Fruit fly (Drosophila melanogaster): ENCODE results near the gene CG2218.
A peak's percentile ranks its signal among the peaks of the same experiment; 100 is the strongest.

Gene CG2218

DNA sequence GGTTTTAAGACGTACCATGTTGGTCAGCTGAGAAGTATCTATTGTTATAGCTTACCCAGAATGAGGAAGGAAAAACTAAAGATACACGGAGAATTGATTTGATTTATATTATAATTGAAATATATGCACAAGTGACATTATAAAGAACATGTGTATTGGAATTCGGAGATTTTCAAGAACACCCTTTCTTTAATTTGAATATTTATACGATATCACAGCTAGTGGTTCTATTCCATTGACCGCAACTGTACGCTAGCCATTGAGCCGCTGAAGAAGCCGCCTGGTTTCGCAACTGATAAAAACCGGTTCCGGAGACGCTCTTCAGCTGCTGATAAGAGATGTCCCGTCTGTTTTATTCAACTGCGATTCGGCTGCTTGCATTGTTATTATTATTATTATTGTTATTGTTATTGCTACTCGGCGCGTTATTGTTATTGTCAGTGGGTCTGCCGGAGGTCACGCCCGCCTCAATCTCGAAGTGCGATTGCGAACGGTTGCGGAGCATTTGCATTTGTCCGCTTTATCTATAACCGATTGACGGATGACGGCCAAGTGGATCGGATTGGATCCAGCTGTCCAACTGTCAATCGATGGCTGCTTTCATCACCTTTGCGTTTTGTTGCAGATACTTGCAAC is 33.6 kb upstream of the CG2218 start (continued):
- TF ChIP-seq CG31627 (GFP tag; optimal IDR thresholded peaks at IDR 0.05) (peak; percentile 31), OdsH (GFP tag; optimal IDR thresholded peaks at IDR 0.05) (peak; percentile 61), Ets96B (tag; optimal IDR thresholded peaks at IDR 0.05) (peak; percentile 53), esn (GFP tag; optimal IDR thresholded peaks at IDR 0.05) (peak; percentile 59), CG8632 (GFP tag; optimal IDR thresholded peaks at IDR 0.05) (peak; percentile 64), svp (GFP tag) (peak; percentile 98), Sox102F (GFP tag; optimal IDR thresholded peaks at IDR 0.05) (peak; percentile 45), Ets21C (GFP tag; optimal IDR thresholded peaks at IDR 0.05) (no peak), Gug (GFP tag; IDR thresholded peaks at IDR 0.05) (no peak)

DNA sequence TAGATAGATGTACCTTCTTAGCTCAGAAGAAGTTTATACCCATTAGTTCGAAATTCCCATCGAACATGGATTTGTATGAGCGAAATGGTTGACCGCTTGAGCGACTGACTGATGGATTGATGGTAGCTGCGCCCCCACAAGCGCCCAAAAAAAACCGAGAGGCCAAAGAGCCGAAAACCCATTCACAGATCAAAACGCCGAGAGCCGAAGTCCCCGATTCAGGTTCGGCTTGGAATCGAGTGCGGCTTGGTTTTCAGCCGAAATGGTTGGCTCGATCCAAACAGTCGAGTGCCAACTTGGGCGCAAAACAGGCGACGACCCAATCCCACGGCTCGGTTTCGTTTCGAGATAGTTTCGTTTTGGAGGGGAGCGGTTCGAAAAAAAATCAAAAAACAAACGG is 32.1 kb upstream of the CG2218 start:
- TF ChIP-seq CG6854 (GFP tag; optimal IDR thresholded peaks at IDR 0.05) (peak; percentile 21), CG6792 (GFP tag; optimal IDR thresholded peaks at IDR 0.05) (no peak), CG3032 (tag; optimal IDR thresholded peaks at IDR 0.05) (no peak), Eip78C (GFP tag) (peak; percentile 26), CG6808 (GFP tag; optimal IDR thresholded peaks at IDR 0.05) (no peak), Sox102F (GFP tag; optimal IDR thresholded peaks at IDR 0.05) (no peak), CG7368 (GFP tag; optimal IDR thresholded peaks at IDR 0.05) (no peak), Ets96B (tag; optimal IDR thresholded peaks at IDR 0.05) (no peak), CG32006 (GFP tag; optimal IDR thresholded peaks at IDR 0.05) (no peak), esn (GFP tag; optimal IDR thresholded peaks at IDR 0.05) (no peak), fkh (GFP tag; optimal IDR thresholded peaks at IDR 0.05) (no peak), CG10631 (GFP tag; optimal IDR thresholded peaks at IDR 0.05) (no peak), eg (GFP tag; IDR thresholded peaks at IDR 0.05) (peak; percentile 10; the same call in 1 of the 3 replicates), pdm3 (GFP tag; optimal IDR thresholded peaks at IDR 0.05) (no peak), Ets21C (GFP tag; optimal IDR thresholded peaks at IDR 0.05) (no peak), acj6 (GFP tag; optimal IDR thresholded peaks at IDR 0.05) (no peak), CG6276 (GFP tag; optimal IDR thresholded peaks at IDR 0.05) (no peak), CG8119 (GFP tag; IDR thresholded peaks at IDR 0.05) (no peak), Hr38 (GFP tag; optimal IDR thresholded peaks at IDR 0.05) (no peak), CG6163 (GFP tag; IDR thresholded peaks at IDR 0.05) (peak; percentile 41; the same call in 1 of the 3 replicates), Hr39 (GFP tag; optimal IDR thresholded peaks at IDR 0.05) (no peak), svp (GFP tag) (peak; percentile 50), CG15336 (GFP tag; IDR thresholded peaks at IDR 0.05) (peak; percentile 18; the same call in 1 of the 2 replicates), OdsH (GFP tag; optimal IDR thresholded peaks at IDR 0.05) (no peak), CG34406 (GFP tag; optimal IDR thresholded peaks at IDR 0.05) (no peak), CG3919 (GFP tag; optimal IDR thresholded peaks at IDR 0.05) (no peak), CG1621 (tag; optimal IDR thresholded peaks at IDR 0.05) (no peak), salr (GFP tag; optimal IDR thresholded peaks at IDR 0.05) (no peak), lz (GFP tag; optimal IDR thresholded peaks at IDR 0.05) (no peak), spab (GFP tag; optimal IDR thresholded peaks at IDR 0.05) (no peak), CG8632 (GFP tag; optimal IDR thresholded peaks at IDR 0.05) (no peak), CG16779 (tag; optimal IDR thresholded peaks at IDR 0.05) (no peak), Eip75B (GFP tag; optimal IDR thresholded peaks at IDR 0.05) (no peak), topi (GFP tag; optimal IDR thresholded peaks at IDR 0.05) (no peak), Gug (GFP tag; IDR thresholded peaks at IDR 0.05) (no peak), Lpt (GFP tag; optimal IDR thresholded peaks at IDR 0.05) (no peak), Blimp-1 (GFP tag; optimal IDR thresholded peaks at IDR 0.05) (no peak), CG11294 (GFP tag; IDR thresholded peaks at IDR 0.05) (no peak), fd85E (GFP tag; optimal IDR thresholded peaks at IDR 0.05) (no peak), ss (GFP tag; optimal IDR thresholded peaks at IDR 0.05) (no peak), CG31627 (GFP tag; optimal IDR thresholded peaks at IDR 0.05) (no peak), cyc (GFP tag; optimal IDR thresholded peaks at IDR 0.05) (no peak), achi (GFP tag; optimal IDR thresholded peaks at IDR 0.05) (no peak), CG11762 (GFP tag; optimal IDR thresholded peaks at IDR 0.05; ENCODE audit: insufficient read depth) (no peak), dsx (GFP tag; optimal IDR thresholded peaks at IDR 0.05; ENCODE audit: poor library complexity, severe bottlenecking) (no peak), net (GFP tag; optimal IDR thresholded peaks at IDR 0.05) (no peak), Hr4 (GFP tag; optimal IDR thresholded peaks at IDR 0.05) (no peak), Smox (GFP tag; optimal IDR thresholded peaks at IDR 0.05) (no peak)
